Fruit fly (Drosophila melanogaster) ovary, adult (tissue): ENCODE results near the gene CG45487.
A peak's percentile ranks its signal among the peaks of the same experiment; 100 is the strongest.

Experiments used
- CG17801 ChIP-seq: fragments of 200-800 bp; optimal IDR thresholded peaks from 2 replicates; lab custom pipeline; 2019; ENCODE audit warnings: missing biosample characterization, mild to moderate bottlenecking, missing genetic modification characterization, moderate library complexity; ENCODE audit not compliant: partially characterized antibody

The CG45487 gene

DNA sequence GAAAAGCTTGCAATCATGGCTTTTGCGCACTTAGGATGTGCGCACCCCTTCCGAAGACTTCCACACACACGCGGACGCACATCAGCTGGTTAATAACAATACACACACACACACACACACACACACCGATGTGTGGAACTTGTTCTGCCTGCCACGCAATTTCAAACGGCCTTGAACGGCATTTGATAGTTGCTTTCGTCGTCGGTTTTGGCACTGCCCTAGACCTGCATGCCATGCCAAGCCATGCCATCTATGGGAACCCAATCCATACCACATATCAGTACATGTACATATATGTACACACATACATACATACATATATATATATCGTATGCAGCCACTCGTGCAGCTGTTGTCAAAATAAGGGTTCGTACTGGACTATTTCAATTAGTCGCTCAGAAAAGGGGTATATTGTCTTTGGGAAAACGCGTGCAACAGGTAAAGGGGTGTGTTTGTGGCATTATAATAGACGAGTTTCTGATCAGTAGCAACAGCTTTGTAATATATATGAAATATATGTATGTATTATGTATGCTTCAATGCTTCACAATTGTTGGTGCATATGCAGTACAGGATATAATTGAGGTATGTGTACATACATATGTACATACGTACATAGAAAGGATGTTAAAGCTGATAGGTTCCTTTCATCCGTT, 24.9 kb downstream of the CG45487 start, which contains the start of gene amn:
Gene amn, minus strand, starts transcription at position 51 of the 656 bp plus-strand sequence.
- TF ChIP-seq CG17801 = no peak

dm6 chrX:19889128-19889756, 25.8 kb downstream of the CG45487 start:
- no peak for TF ChIP-seq CG17801

dm6 chrX:19886936-19887934, 27.8 kb downstream of the CG45487 start:
- peak; percentile 60 for TF ChIP-seq CG17801

- TF ChIP-seq CG17801 = no peak
Measured at dm6 chrX:19886515-19886914, 28.6 kb downstream of the CG45487 start.

DNA sequence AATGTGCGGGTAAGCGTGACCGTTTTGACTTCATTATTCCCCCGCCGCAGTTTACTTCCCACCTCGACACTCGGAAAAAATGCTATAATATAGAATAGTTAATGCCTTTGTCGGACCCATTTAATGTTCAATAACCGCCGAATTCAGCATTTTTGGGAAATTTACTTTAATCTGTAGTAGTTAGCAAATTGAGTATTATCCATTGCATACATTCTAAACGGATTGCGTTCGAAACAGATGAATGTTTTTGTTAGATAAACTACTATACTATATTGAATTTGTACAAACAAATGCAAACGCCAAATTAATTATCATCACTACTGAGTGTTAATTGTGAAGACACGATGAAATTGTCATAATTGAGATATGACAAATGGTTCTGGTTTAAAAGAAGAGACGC, 30.9 kb downstream of the CG45487 start:
- no peak for TF ChIP-seq CG17801

dm6 chrX:19878342-19879204, 36.5 kb downstream of the CG45487 start:
- TF ChIP-seq CG17801 = peak; percentile 10

DNA sequence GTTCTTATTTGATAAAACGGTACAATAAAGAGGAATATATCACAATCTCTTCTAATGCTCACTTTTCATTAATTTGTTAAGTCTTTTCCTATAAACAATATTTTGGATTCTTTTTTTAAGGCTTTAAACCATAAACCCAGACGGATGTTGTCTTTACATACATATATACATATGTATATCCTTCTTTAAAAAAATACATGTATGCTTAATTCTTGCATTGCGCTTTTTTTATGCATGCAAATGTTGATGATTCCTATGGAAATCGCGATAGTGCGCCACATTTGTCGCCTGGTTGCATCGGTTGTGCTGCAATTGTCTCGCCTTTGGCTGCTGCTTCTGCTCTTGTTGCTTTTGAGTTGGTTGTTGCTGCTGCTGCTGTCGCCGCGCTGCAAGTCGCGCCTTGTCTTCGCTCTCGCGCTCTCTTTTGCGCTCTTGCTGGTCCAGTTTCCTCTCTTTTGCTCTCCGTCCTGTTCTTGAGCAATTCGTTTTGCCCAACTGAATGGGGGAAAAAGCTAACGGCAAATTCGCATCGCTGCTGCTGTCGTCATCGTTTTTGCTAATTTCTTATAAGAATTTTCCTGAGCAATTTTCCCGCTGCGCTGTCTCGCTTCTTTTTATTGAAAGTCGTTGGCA, 38.1 kb downstream of the CG45487 start:
- no peak for TF ChIP-seq CG17801

DNA sequence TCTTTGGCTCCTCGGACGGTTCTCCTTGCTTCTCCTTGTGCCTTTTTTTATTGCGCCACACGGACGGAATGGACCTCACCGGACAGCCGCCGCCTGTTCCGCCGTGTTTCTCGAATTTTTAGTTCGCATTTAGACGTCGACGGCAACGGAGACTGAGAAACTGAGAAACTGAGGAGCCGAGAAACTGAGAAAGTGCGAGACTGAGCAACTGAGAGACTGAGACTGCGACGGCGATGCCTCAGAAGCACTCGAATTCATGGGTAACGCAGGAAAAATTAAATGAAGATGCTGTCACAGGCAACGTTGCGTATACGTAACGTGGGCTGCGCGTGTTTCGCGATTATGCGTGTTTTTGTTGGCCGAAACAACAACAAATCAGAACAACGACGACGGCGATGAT, 39.5 kb downstream of the CG45487 start:
- TF ChIP-seq CG17801 = no peak

DNA sequence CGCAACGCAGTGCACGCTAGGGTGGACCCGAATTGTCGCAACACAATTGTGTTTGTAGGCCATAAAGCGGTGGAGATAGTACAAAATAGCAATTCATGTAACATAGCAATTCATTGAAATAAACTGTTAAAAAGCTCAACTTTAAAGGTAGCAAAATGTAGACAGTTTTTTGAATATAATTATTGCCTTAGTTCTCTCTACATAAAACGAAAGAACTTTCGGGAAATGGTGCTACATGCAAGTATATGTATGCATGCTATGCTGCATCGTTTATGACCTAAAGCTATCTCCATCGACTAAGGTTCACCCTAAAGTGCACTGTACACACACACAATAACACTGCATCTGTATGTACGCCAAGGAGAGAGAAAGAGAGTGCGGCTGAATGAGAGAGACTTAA, 40.0 kb downstream of the CG45487 start:
- TF ChIP-seq CG17801 = no peak

DNA sequence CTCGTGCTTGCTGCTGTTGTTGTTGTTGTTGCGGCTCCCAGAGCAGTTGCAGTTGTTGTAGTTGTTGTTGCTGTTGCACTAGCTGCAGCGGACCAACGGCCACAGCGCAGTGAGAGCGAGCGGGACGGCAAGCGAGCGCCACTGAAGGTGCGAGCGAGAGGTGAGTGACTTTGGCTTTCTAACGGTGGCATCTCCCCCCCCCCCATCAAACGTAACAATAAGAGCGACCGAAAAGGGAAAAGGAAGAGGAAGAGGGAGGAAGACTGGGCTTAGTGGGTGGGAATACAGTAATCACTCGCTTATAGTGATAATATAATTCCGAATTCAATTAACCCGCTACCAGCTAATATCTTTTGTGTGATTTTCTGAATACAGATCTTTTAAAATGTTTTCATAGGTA, 48.1 kb downstream of the CG45487 start:
- TF ChIP-seq CG17801 = no peak

- no peak for TF ChIP-seq CG17801
Measured at dm6 chrX:19866145-19866972, 48.7 kb downstream of the CG45487 start, which contains the start of gene Hers. Gene Hers (plus strand): TSS chrX:19866146.

DNA sequence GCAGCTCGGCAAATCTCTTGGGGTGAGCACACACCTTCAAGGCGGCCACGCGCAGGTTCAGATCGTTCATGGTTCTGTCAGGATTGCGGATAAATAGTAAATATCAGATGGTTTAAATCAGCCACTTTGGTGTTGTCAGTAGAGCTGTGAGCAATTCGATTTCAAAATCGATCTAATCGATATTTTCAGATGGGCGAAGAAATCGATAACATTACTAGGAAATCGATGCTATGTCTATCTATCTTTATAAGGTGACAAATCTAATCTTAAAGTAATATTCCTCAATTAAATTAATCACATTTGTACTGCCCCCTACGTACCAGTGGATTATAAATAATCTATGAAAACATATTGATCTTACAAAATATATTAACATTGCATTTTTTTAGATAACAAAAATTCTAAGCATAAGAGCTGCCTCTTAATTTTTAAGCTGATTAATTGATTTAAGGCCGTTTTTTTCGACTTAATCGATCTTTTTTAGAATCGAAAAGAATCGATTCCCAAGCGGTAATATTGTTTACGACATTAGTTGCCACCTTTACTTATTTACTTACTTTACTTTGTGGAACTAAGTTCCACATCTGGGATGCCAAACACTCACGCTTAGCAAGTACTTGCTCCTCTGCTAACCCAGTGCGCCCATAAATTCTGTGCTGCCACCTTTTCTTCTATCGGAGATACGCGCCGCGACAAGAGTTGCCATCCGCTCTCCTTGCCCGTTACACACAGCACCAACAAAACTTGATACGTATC, 49.5 kb downstream of the CG45487 start, which contains the start of gene THADA:
Gene THADA, minus strand, starts transcription at position 136 of the 756 bp plus-strand sequence.
- TF ChIP-seq CG17801 = peak; percentile 30
